Worm (Caenorhabditis elegans) whole organism, young adult: ENCODE results near the gene irld-15.

ENCODE experiments used
- atf-7 ChIP-seq: sonication (generic microtip); optimal IDR thresholded peaks from 2 replicates; lab custom pipeline; 2017; ENCODE audit warnings: mild to moderate bottlenecking, missing genetic modification characterization, missing compliant biosample characterization
- attf-5 ChIP-seq: fragments of 200-800 bp; sonication (Bioruptor generic); optimal IDR thresholded peaks from 2 replicates; lab custom pipeline; 2018; ENCODE audit warnings: mild to moderate bottlenecking, missing genetic modification characterization, missing compliant biosample characterization
- bed-2 ChIP-seq: fragments of 200-800 bp; sonication (Bioruptor generic); IDR thresholded peaks from 2 replicates; pipeline ENCODE4 v1.3.6; 2022; ENCODE audit warnings: missing genetic modification reagents, missing genetic modification characterization, missing compliant biosample characterization
- ets-4 ChIP-seq: fragments of 200-800 bp; sonication (Bioruptor generic); optimal IDR thresholded peaks from 2 replicates; lab custom pipeline; 2018; ENCODE audit warnings: mild to moderate bottlenecking, missing genetic modification characterization, missing compliant biosample characterization
- hmg-1.2 ChIP-seq: fragments of 200-800 bp; sonication (Bioruptor generic); IDR thresholded peaks from 2 replicates; pipeline ENCODE4 v1.3.6; 2022; ENCODE audit warnings: missing genetic modification reagents, missing genetic modification characterization, missing compliant biosample characterization
- pha-4 ChIP-seq: fragments of 150-350 bp; sonication (generic microtip); optimal IDR thresholded peaks from 2 replicates; lab custom pipeline; 2014; ENCODE audit warnings: missing biosample characterization, missing genetic modification reagents, missing genetic modification characterization
- sea-2 ChIP-seq: fragments of 200-800 bp; sonication (Bioruptor generic); IDR thresholded peaks from 2 replicates; pipeline ENCODE4 v1.3.6; 2022; ENCODE audit warnings: missing genetic modification characterization, missing compliant biosample characterization
- snpc-4 ChIP-seq, 5 experiments: fragments of 150-350 bp in 1 of 5; sonication (generic microtip) in 4 of 5; optimal IDR thresholded peaks; 2 replicates each; lab custom pipeline; 2014 to 2018; ENCODE audit warnings: missing genetic modification characterization in 5 of 5, missing biosample characterization in 3 of 5, antibody characterized with exemption in 2 of 5, mild to moderate bottlenecking in 2 of 5, missing compliant biosample characterization in 2 of 5, missing genotype in 2 of 5, moderate library complexity in 2 of 5, missing genetic modification reagents in 1 of 5
- unc-62 ChIP-seq: fragments of 150-350 bp; optimal IDR thresholded peaks from 2 replicates; lab custom pipeline; 2014; ENCODE audit warnings: missing biosample characterization, missing genetic modification reagents, missing genetic modification characterization
- ztf-26 ChIP-seq: sonication (generic microtip); optimal IDR thresholded peaks from 2 replicates; lab custom pipeline; 2017; ENCODE audit warnings: missing genetic modification characterization, missing compliant biosample characterization

DNA sequence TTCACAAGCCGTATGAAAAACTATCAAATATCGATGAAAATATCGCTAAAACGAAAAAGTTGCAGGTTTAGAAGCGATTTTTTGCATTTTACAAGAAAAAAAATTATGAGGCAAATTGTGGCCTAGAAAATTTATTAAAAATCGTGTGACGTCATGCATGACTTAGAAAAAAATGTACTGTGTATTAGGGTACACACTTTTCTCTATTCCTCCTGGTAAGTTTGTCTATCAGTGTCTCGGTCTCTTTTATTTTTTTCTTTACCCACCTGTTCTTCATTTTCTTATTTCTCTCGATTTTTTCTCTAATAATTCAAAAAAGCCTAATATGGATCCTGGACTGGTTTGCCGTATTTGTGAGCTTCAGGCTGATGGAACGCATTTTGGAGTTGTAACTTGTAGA, 18.6 kb downstream of the irld-15 start, which contains the start of gene nhr-227:
- TF ChIP-seq sea-2 (GFP tag; lab: Robert Waterston, UW) = no peak
- TF ChIP-seq ets-4 (GFP tag; lab: Kevin White, UChicago) = no peak
- TF ChIP-seq unc-62 (GFP tag; lab: Kevin White, UChicago) = no peak
- no peak for TF ChIP-seq attf-5 (GFP tag; lab: Kevin White, UChicago)
- TF ChIP-seq snpc-4 (GFP tag; optimal IDR thresholded peaks at IDR 0.05; lab: Kevin White, UChicago) = no peak
- TF ChIP-seq snpc-4 (tag; optimal IDR thresholded peaks at IDR 0.05; lab: Kevin White, UChicago) = no peak
- no peak for TF ChIP-seq hmg-1.2 (GFP tag; lab: Robert Waterston, UW)
- TF ChIP-seq atf-7 = no peak
- TF ChIP-seq bed-2 = no peak
- TF ChIP-seq ztf-26 (tag; lab: Kevin White, UChicago) = no peak
- no peak for TF ChIP-seq pha-4 (tag; lab: Kevin White, UChicago)
